Worm (Caenorhabditis elegans) whole organism, early embryonic: ENCODE results near the gene ZK669.5.

Experiments
- B0310.2 ChIP-seq: sonication (generic microtip); optimal IDR thresholded peaks from 2 replicates; lab custom pipeline; 2016; ENCODE audit warnings: mild to moderate bottlenecking, missing genetic modification characterization, missing compliant biosample characterization
- F13C5.2 ChIP-seq: sonication (generic microtip); optimal IDR thresholded peaks from 2 replicates; lab custom pipeline; 2017; ENCODE audit warnings: mild to moderate bottlenecking, missing genetic modification characterization, inconsistent platforms, missing compliant biosample characterization
- aly-1 ChIP-seq: sonication (generic microtip); optimal IDR thresholded peaks from 2 replicates; lab custom pipeline; 2016; ENCODE audit warnings: missing genetic modification characterization, missing compliant biosample characterization
- ama-1 ChIP-seq: fragments of 150-350 bp; optimal IDR thresholded peaks from 2 replicates; lab custom pipeline; 2014
- ceh-36 ChIP-seq: sonication (generic microtip); optimal IDR thresholded peaks from 2 replicates; lab custom pipeline; 2016; ENCODE audit warnings: missing genetic modification characterization, inconsistent platforms, missing compliant biosample characterization
- ets-7 ChIP-seq: sonication (generic microtip); optimal IDR thresholded peaks from 2 replicates; lab custom pipeline; 2016; ENCODE audit warnings: missing genotype, missing genetic modification characterization, missing compliant biosample characterization
- flt-1 ChIP-seq: fragments of 200-800 bp; sonication (Bioruptor generic); IDR thresholded peaks from 2 replicates; pipeline ENCODE4 v1.3.6; 2022; ENCODE audit warnings: missing genetic modification characterization, missing compliant biosample characterization
- hmbx-1 ChIP-seq: sonication (generic microtip); optimal IDR thresholded peaks from 2 replicates; lab custom pipeline; 2016; ENCODE audit warnings: mild to moderate bottlenecking, missing genetic modification characterization, missing compliant biosample characterization
- hnd-1 ChIP-seq: sonication (generic microtip); optimal IDR thresholded peaks from 2 replicates; lab custom pipeline; 2016; ENCODE audit warnings: missing genetic modification characterization, missing compliant biosample characterization
- sea-1 ChIP-seq: fragments of 200-800 bp; sonication (Bioruptor generic); conservative IDR thresholded peaks from 2 replicates; pipeline ENCODE4 v1.3.6; 2022; ENCODE audit warnings: missing genetic modification characterization, missing compliant biosample characterization
- tbx-11 ChIP-seq: fragments of 200-800 bp; sonication (Bioruptor generic); IDR thresholded peaks from 2 replicates; pipeline ENCODE4 v1.3.6; 2022; ENCODE audit warnings: missing genetic modification characterization, missing compliant biosample characterization

- TF ChIP-seq ets-7 (tag; lab: Kevin White, UChicago) (no peak), flt-1 (GFP tag; lab: Robert Waterston, UW) (no peak), sea-1 (GFP tag; lab: Robert Waterston, UW) (no peak), F13C5.2 (tag; lab: Kevin White, UChicago) (no peak), ama-1 (lab: Kevin White, UChicago) (no peak), B0310.2 (tag; lab: Kevin White, UChicago) (no peak), hmbx-1 (tag; lab: Kevin White, UChicago) (no peak), ceh-36 (tag; lab: Kevin White, UChicago) (no peak), tbx-11 (GFP tag; lab: Robert Waterston, UW) (no peak), aly-1 (tag; lab: Kevin White, UChicago) (no peak), hnd-1 (tag; lab: Kevin White, UChicago) (no peak)
Measured at ce11 chrII:7974189-7974823, 27.6 kb upstream of the ZK669.5 start.
